Worm (Caenorhabditis elegans): Measurements from ENCODE around the gene ttbk-5.

DNA sequence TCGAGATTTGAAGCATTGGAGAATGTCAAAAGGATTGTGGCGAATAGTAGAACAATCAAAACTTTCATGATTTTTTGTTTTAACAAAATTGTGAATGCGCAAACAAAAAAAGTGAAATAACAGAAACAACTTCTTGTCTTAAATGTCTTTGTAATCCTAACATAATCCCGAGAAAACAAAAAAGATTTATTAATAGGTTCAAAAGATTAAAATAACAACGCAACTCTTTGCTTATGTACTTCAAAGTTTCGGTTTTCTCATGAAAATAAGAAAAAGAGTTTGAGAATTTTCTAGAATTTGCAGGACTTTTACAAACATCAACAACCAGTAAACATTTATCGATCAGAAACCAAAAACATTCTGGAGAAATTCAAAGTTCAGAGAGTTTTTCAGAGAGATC, 681 bp upstream of the ttbk-5 start, which contains the start of gene ttr-39:
- no peak for TF ChIP-seq tbx-2 (tag; optimal IDR thresholded peaks at IDR 0.05)
- TF ChIP-seq mef-2 (tag; optimal IDR thresholded peaks at IDR 0.05), result no peak
- no peak for TF ChIP-seq nhr-76 (tag; optimal IDR thresholded peaks at IDR 0.05)
